Worm (Caenorhabditis elegans) whole organism, late embryonic: ENCODE data around the gene H24K24.2.

Experiments used
- C08G9.2 ChIP-seq: sonication (generic microtip); optimal IDR thresholded peaks from 2 replicates; lab custom pipeline; 2016; ENCODE audit warnings: mild to moderate bottlenecking, missing genetic modification characterization, moderate library complexity, missing compliant biosample characterization
- ceh-19 ChIP-seq: fragments of 200-800 bp; sonication (Bioruptor generic); optimal IDR thresholded peaks from 2 replicates; lab custom pipeline; 2018; ENCODE audit warnings: mild to moderate bottlenecking, missing genetic modification characterization, missing compliant biosample characterization
- ceh-31 ChIP-seq: sonication (generic microtip); optimal IDR thresholded peaks from 2 replicates; lab custom pipeline; 2016; ENCODE audit warnings: missing genetic modification characterization, missing compliant biosample characterization
- ceh-34 ChIP-seq: sonication (generic microtip); optimal IDR thresholded peaks from 2 replicates; lab custom pipeline; 2016; ENCODE audit warnings: mild to moderate bottlenecking, missing genetic modification characterization, missing compliant biosample characterization
- ceh-9 ChIP-seq: sonication (generic microtip); optimal IDR thresholded peaks from 2 replicates; lab custom pipeline; 2016; ENCODE audit warnings: mild to moderate bottlenecking, missing genetic modification characterization, inconsistent platforms, missing compliant biosample characterization
- ets-4 ChIP-seq: sonication (generic microtip); optimal IDR thresholded peaks from 2 replicates; lab custom pipeline; 2016; ENCODE audit warnings: missing genetic modification characterization, missing compliant biosample characterization
- hlh-30 ChIP-seq: sonication (generic microtip); optimal IDR thresholded peaks from 2 replicates; lab custom pipeline; 2017; ENCODE audit warnings: antibody characterized with exemption, missing genetic modification characterization, missing compliant biosample characterization; ENCODE audit not compliant: insufficient read depth
- lim-6 ChIP-seq: sonication (generic microtip); optimal IDR thresholded peaks from 2 replicates; lab custom pipeline; 2016; ENCODE audit warnings: missing genetic modification characterization, missing compliant biosample characterization
- pax-1 ChIP-seq: fragments of 150-350 bp; optimal IDR thresholded peaks from 2 replicates; lab custom pipeline; 2014; ENCODE audit warnings: missing biosample characterization, missing genetic modification characterization
- sox-4 ChIP-seq: sonication (generic microtip); optimal IDR thresholded peaks from 2 replicates; lab custom pipeline; 2017; ENCODE audit warnings: mild to moderate bottlenecking, missing genetic modification characterization, inconsistent platforms, missing compliant biosample characterization

- TF ChIP-seq ceh-34 (tag; lab: Kevin White, UChicago) (no peak), ceh-9 (tag; lab: Kevin White, UChicago) (no peak), pax-1 (tag; lab: Kevin White, UChicago) (no peak), ceh-31 (tag; lab: Kevin White, UChicago) (no peak), ets-4 (tag; lab: Kevin White, UChicago) (no peak), hlh-30 (no peak), sox-4 (tag; lab: Kevin White, UChicago) (no peak), ceh-19 (GFP tag; lab: Kevin White, UChicago) (no peak), lim-6 (tag; lab: Kevin White, UChicago) (no peak), C08G9.2 (no peak)
Measured at ce11 chrV:917488-917887, at the start of gene H24K24.2.
